Fruit fly (Drosophila melanogaster): ENCODE data around the gene Qtzl.
A peak's percentile ranks its signal among the peaks of the same experiment; 100 is the strongest.

Qtzl gene

DNA sequence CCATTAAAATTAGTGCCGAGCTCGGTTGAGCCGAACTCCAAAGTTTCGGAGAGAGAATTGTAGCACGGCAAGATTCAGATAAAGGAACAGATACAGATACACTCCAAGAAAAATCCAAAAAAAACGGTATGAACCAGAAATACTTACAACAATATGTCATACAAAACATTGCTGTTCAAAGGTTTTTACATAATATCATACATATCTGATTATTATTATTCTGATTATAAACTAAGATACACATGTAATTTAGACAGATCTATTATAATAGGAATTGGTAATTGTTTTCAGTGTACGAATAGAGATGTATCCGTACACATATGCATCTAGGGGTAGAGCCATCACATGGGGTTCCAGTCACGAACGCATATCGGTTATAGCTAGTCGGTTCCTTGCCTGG is 15.5 kb upstream of the Qtzl start (continued):
- TF ChIP-seq CG16779 (GFP tag; IDR thresholded peaks at IDR 0.05) (no peak), CG6175 (GFP tag; IDR thresholded peaks at IDR 0.05) (0 out of 3 replicates have a peak, but pooled peaks have one; percentile 2), CG4617 (GFP tag; optimal IDR thresholded peaks at IDR 0.05; ENCODE audit: borderline replicate concordance) (no peak), unpg (GFP tag; optimal IDR thresholded peaks at IDR 0.05) (peak; percentile 46), nerfin-2 (GFP tag; IDR thresholded peaks at IDR 0.05; ENCODE audit: partially characterized antibody) (no peak), Med (GFP tag) (peak; percentile 52), sens (GFP tag) (peak; percentile 15), CoRest (tag; optimal IDR thresholded peaks at IDR 0.05) (no peak), CG1832 (GFP tag; optimal IDR thresholded peaks at IDR 0.05) (no peak), CG2129 (GFP tag; IDR thresholded peaks at IDR 0.05; ENCODE audit: partially characterized antibody) (no peak), CG43689 (GFP tag; IDR thresholded peaks at IDR 0.05) (no peak), CG9215 (GFP tag; IDR thresholded peaks at IDR 0.05) (no peak), CG10979 (tag; optimal IDR thresholded peaks at IDR 0.05) (peak; percentile 17), gcm (GFP tag; optimal IDR thresholded peaks at IDR 0.05) (no peak), h (optimal IDR thresholded peaks at IDR 0.05) (no peak), gem (tag; optimal IDR thresholded peaks at IDR 0.05) (peak; percentile 62), oc (tag; optimal IDR thresholded peaks at IDR 0.05) (no peak), lola (GFP tag; optimal IDR thresholded peaks at IDR 0.05) (peak in 1 of 3 experiments; percentile 58), hkb (optimal IDR thresholded peaks at IDR 0.05) (no peak), hkb (GFP tag; IDR thresholded peaks at IDR 0.05) (0 out of 2 replicates have a peak, but pooled peaks have one; percentile 15), CG17359 (tag; optimal IDR thresholded peaks at IDR 0.05) (peak; percentile 13), CG32532 (GFP tag; IDR thresholded peaks at IDR 0.05) (no peak), CG3838 (GFP tag; optimal IDR thresholded peaks at IDR 0.05) (no peak), grau (tag; optimal IDR thresholded peaks at IDR 0.05) (peak; percentile 27), CG18262 (tag; optimal IDR thresholded peaks at IDR 0.05) (peak; percentile 20), fd3F (GFP tag; optimal IDR thresholded peaks at IDR 0.05) (no peak), tx (GFP tag; optimal IDR thresholded peaks at IDR 0.05) (no peak), CG9876 (GFP tag; optimal IDR thresholded peaks at IDR 0.05) (no peak), CG7372 (GFP tag; IDR thresholded peaks at IDR 0.05) (no peak), sna (GFP tag; IDR thresholded peaks at IDR 0.05; ENCODE audit: partially characterized antibody) (no peak), Sin3A (optimal IDR thresholded peaks at IDR 0.05) (no peak), usp (GFP tag; optimal IDR thresholded peaks at IDR 0.05) (no peak), bsh (GFP tag; optimal IDR thresholded peaks at IDR 0.05) (peak in 1 of 2 experiments; percentile 28), pita (GFP tag; optimal IDR thresholded peaks at IDR 0.05) (no peak), chn (GFP tag; optimal IDR thresholded peaks at IDR 0.05) (no peak), az2 (GFP tag; optimal IDR thresholded peaks at IDR 0.05) (no peak), CG3281 (GFP tag; optimal IDR thresholded peaks at IDR 0.05) (no peak), CG6683 (GFP tag; optimal IDR thresholded peaks at IDR 0.05) (no peak), kni (GFP tag; optimal IDR thresholded peaks at IDR 0.05) (no peak), CG12744 (GFP tag; optimal IDR thresholded peaks at IDR 0.05) (no peak), ac (GFP tag; optimal IDR thresholded peaks at IDR 0.05) (no peak), Ssrp (tag; optimal IDR thresholded peaks at IDR 0.05) (peak; percentile 8), CG1529 (GFP tag; optimal IDR thresholded peaks at IDR 0.05) (no peak), bab2 (GFP tag; optimal IDR thresholded peaks at IDR 0.05) (no peak), CG15073 (GFP tag; optimal IDR thresholded peaks at IDR 0.05) (no peak), CG16815 (GFP tag; optimal IDR thresholded peaks at IDR 0.05) (peak; percentile 25), CG11456 (GFP tag; IDR thresholded peaks at IDR 0.05) (no peak), ash1 (GFP tag; optimal IDR thresholded peaks at IDR 0.05) (no peak), CG5953 (GFP tag; IDR thresholded peaks at IDR 0.05) (no peak), CG5180 (GFP tag; optimal IDR thresholded peaks at IDR 0.05) (no peak), NfI (GFP tag; optimal IDR thresholded peaks at IDR 0.05) (no peak), CG12769 (tag; optimal IDR thresholded peaks at IDR 0.05) (no peak)

Measured in whole organism, embryonic.